Fruit fly (Drosophila melanogaster) whole organism: ENCODE measurements around the gene Coq7.
A peak's percentile ranks its signal among the peaks of the same experiment; 100 is the strongest.

Source experiments
- CG8478 ChIP-seq: fragments of >200 bp; optimal IDR thresholded peaks from 2 replicates; lab custom pipeline; 2018; ENCODE audit warnings: inconsistent platforms
- Dll ChIP-seq: fragments of >200 bp; optimal IDR thresholded peaks from 2 replicates; lab custom pipeline; 2017
- EcR ChIP-seq, 2 experiments: fragments of >200 bp; optimal IDR thresholded peaks; 2 replicates each; lab custom pipeline; 2017; ENCODE audit warnings: missing biosample characterization in 2 of 2, missing genetic modification characterization in 2 of 2, missing genetic modification reagents in 2 of 2
- pan ChIP-seq: fragments of >200 bp; optimal IDR thresholded peaks from 2 replicates; lab custom pipeline; 2017
- psq ChIP-seq: fragments of >200 bp; optimal IDR thresholded peaks from 2 replicates; lab custom pipeline; 2017
- usp ChIP-seq: fragments of >200 bp; optimal IDR thresholded peaks from 2 replicates; lab custom pipeline; 2017; ENCODE audit warnings: missing biosample characterization, missing genetic modification characterization, mixed read lengths

Gene Coq7

dm6 chrX:6800726-6801296 lies 29.8 kb downstream of the Coq7 start:
- no peak for TF ChIP-seq usp
- no peak for TF ChIP-seq psq (lab: Kevin White, UChicago)
- TF ChIP-seq pan (lab: Kevin White, UChicago), result no peak
- no peak for TF ChIP-seq Dll (lab: Kevin White, UChicago)
- TF ChIP-seq CG8478, result no peak
- no peak for TF ChIP-seq EcR (GFP tag; optimal IDR thresholded peaks at IDR 0.05; lab: Kevin White, UChicago)

DNA sequence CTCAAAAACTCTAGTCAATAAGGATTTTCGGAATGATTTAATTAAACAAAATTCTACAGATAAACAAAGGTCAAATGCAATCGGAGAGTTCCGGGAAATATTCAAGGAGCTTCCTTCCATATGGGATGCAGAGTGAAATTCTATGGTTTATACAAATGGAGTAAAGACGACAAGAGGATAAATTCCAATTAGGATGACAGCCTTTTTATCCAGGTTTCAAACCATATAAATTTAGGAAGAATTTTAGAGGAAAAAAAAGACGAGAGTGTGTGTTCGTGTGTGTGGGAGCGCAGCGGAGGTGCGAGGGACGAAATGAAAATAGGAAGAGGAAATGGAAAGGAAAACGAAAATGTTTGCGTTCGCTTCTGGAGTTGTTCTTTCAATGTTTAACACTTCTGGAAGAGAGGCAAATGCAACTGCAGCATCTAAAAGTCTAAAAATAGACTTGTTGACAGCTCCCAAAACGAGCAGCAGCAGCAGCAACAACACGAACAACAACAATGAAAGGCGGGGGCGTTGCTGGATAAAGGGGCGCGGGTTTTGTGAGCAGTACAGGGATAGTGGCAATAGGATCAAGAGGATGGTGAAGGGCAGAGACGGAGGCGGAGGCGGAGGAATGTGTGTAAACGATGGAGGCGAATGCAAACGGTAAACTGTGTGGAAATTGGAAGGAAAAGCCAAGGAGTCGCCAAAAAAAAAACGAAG lies 31.5 kb downstream of the Coq7 start:
- TF ChIP-seq EcR (GFP tag; optimal IDR thresholded peaks at IDR 0.05; lab: Kevin White, UChicago), result no peak
- no peak for TF ChIP-seq Dll (lab: Kevin White, UChicago)
- no peak for TF ChIP-seq CG8478
- TF ChIP-seq pan (lab: Kevin White, UChicago), result no peak
- no peak for TF ChIP-seq usp
- TF ChIP-seq psq (lab: Kevin White, UChicago), result no peak

DNA sequence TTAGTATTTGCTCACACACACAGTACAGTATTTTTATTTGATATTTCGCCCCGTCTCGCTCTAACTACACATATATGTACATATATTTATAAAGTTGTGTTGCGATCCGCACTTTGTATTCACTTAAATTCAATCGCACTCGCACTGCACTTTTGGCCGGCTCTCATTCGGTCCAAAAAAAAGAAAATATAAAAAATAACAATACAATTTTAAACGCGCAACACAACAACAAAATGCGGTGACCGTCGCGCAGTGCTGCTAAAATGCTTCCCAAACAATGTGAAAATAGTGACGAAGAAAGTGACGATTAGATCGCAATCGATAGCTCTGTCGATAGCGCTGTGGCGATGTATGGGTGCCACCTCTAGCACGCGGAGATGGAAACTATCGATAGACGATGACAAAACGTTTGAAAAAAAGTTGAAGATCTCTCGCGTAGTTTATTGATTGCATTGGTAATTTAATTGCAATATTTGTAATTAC lies 32.3 kb downstream of the Coq7 start, which contains the start of the genes C3G and pod1:
Gene C3G, minus strand, starts transcription at position 282 of the 483 bp plus-strand sequence.
Gene pod1, plus strand, starts transcription at position 373 of the 483 bp plus-strand sequence.
- no peak for TF ChIP-seq usp
- no peak for TF ChIP-seq CG8478
- no peak for TF ChIP-seq Dll (lab: Kevin White, UChicago)
- TF ChIP-seq psq (lab: Kevin White, UChicago), result no peak

DNA sequence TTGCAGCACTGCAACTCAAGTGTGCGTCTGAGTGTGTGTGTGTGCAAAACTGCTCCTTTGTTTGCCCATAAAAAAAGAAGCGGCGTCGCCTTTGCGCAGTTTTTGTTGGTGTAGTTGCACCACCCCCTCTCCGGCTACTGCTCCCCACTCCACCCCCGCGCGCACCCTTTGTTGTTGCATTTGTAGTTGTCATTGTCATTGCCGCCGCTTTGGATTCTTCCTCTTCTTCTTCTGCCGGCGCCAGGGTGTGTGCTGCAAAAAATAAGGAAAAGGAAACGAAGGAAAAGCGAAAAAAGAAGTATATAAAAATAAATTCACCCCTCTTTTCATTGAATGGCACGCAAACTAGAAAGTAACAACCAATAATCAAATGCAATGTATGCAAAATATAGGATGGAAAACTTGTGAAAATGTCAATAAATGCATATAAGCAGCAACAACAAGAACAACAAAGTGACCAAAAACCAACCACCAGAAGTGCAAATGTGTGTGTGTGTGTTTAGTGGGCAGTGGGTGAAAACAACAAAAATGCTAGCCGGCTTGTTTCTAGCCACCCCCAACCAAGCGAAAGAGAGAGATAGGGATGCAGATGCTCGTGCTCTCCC lies 33.0 kb downstream of the Coq7 start:
- TF ChIP-seq Dll (lab: Kevin White, UChicago), result no peak
- no peak for TF ChIP-seq CG8478
- no peak for TF ChIP-seq usp
- no peak for TF ChIP-seq EcR (GFP tag; optimal IDR thresholded peaks at IDR 0.05; lab: Kevin White, UChicago)

- no peak for TF ChIP-seq usp
- peak; percentile 81 for TF ChIP-seq Dll (lab: Kevin White, UChicago)
These were observed 33.7 kb downstream of the Coq7 start for dm6 chrX:6804485-6805295.

DNA sequence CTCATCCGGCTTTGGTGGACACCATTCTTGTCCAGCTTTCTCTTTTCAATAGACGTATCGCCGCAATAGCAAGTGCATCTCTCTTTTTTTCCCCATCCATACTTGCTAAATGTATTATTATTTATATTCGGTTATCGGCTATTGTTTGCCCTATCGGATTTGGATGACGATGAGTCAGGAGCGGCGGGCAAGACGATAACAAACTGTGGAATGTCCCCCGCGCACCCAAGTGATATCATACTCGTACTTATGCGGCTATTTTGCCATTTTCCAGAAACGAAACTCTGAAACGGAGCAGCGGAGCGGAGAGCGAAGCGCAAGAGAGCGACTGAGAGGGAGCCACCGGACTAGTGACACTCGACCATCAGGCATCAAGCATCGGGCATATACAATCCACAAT lies 34.4 kb downstream of the Coq7 start:
- TF ChIP-seq psq (lab: Kevin White, UChicago) (no peak), pan (lab: Kevin White, UChicago) (no peak), Dll (lab: Kevin White, UChicago) (no peak), CG8478 (no peak), usp (no peak), EcR (GFP tag; optimal IDR thresholded peaks at IDR 0.05; lab: Kevin White, UChicago) (no peak)

dm6 chrX:6813678-6814077 lies 42.7 kb downstream of the Coq7 start, which contains the start of gene iav:
Gene iav, plus strand, starts transcription at chrX:6813978.
- TF ChIP-seq Dll (lab: Kevin White, UChicago) (no peak), pan (lab: Kevin White, UChicago) (no peak), psq (lab: Kevin White, UChicago) (no peak), usp (no peak), EcR (GFP tag; optimal IDR thresholded peaks at IDR 0.05; lab: Kevin White, UChicago) (no peak), CG8478 (no peak)

DNA sequence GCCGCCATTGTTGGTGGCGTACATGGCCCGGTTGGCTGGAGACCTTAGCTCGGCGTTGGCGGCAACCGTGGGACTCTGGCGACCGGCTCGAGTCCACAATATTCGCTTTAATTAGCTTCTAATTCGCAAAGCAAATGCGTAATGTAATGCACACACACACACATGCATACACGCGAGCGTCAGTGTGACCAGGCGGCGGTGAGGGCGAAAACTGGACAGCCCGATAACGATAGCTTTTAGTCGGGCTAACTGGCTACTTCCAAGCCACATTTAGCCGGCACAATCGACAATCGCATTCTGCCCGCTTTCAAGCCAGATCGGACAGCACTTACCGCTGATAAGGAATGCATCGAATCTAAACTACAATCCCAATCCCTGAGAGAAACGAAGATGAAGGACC lies 49.7 kb downstream of the Coq7 start, which contains the start of the genes Nf-YC and xit:
Gene Nf-YC, minus strand, starts transcription at position 217 of the 400 bp plus-strand sequence.
Gene xit, plus strand, starts transcription at position 314 of the 400 bp plus-strand sequence.
- TF ChIP-seq EcR (GFP tag; optimal IDR thresholded peaks at IDR 0.05; lab: Kevin White, UChicago), result no peak
- no peak for TF ChIP-seq CG8478
